Fruit fly (Drosophila melanogaster) Kc167 (cell line): ENCODE data around the gene CG18581.

Experiments
- Myc ChIP-seq: fragments of >200 bp; optimal IDR thresholded peaks from 2 replicates; lab custom pipeline; 2017; ENCODE audit warnings: missing external identifiers
- insv ChIP-seq: fragments of >200 bp; optimal IDR thresholded peaks from 3 replicates; lab custom pipeline; 2018; ENCODE audit warnings: missing external identifiers
- psq ChIP-seq: fragments of >200 bp; optimal IDR thresholded peaks from 2 replicates; lab custom pipeline; 2017; ENCODE audit warnings: missing external identifiers

DNA sequence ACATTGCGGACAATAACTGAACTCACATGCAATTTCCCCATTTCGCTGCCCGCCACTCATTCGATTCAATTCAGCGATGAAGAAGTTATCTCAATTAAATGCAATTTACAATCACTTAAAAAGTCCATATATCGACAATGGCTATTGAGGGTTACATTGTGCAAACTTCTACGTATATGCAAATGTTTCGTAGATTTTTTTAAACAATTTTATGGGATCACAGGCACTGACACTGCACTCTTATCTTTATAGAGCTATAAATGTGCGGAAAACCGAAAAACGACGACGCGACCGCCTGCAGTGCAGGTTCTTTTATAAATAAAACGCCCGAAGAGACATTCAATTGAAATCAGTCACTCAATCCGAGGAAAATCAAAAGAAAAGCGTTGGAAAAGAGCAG, 38.3 kb upstream of the CG18581 start:
- TF ChIP-seq Myc (lab: Kevin White, UChicago) (no peak), insv (lab: Kevin White, UChicago) (no peak), psq (lab: Kevin White, UChicago) (no peak)
